Worm (Caenorhabditis elegans) whole organism, young adult: ENCODE measurements around the gene kel-8.

Source experiments
- B0019.2 ChIP-seq: fragments of 200-800 bp; sonication (Bioruptor generic); conservative IDR thresholded peaks from 2 replicates; pipeline ENCODE4 v1.3.6; 2022; ENCODE audit warnings: missing genetic modification reagents, missing genetic modification characterization, missing compliant biosample characterization
- B0035.1 ChIP-seq: sonication (generic microtip); optimal IDR thresholded peaks from 2 replicates; lab custom pipeline; 2016; ENCODE audit warnings: missing genetic modification characterization, mild to moderate bottlenecking, missing compliant biosample characterization, missing genotype, missing genetic modification reagents
- C06A6.2 ChIP-seq: fragments of 200-800 bp; sonication (Bioruptor generic); conservative IDR thresholded peaks from 2 replicates; pipeline ENCODE4 v1.3.6; 2022; ENCODE audit warnings: missing genetic modification characterization, missing compliant biosample characterization
- F22D6.2 ChIP-seq: sonication (generic microtip); optimal IDR thresholded peaks from 2 replicates; lab custom pipeline; 2016; ENCODE audit warnings: mild to moderate bottlenecking, missing genetic modification characterization, missing compliant biosample characterization
- F52B5.7 ChIP-seq: sonication (generic microtip); optimal IDR thresholded peaks from 2 replicates; lab custom pipeline; 2016; ENCODE audit warnings: mild to moderate bottlenecking, missing genetic modification characterization, missing compliant biosample characterization
- F55B11.4 ChIP-seq: sonication (generic microtip); optimal IDR thresholded peaks from 2 replicates; lab custom pipeline; 2016; ENCODE audit warnings: missing compliant biosample characterization, missing genetic modification characterization, borderline replicate concordance; ENCODE audit not compliant: insufficient read depth
- F57C9.4 ChIP-seq: sonication (generic microtip); optimal IDR thresholded peaks from 2 replicates; lab custom pipeline; 2017; ENCODE audit warnings: mild to moderate bottlenecking, missing genetic modification characterization, missing compliant biosample characterization
- K11D2.4 ChIP-seq: fragments of 200-800 bp; sonication (Bioruptor generic); IDR thresholded peaks from 2 replicates; pipeline ENCODE4 v1.3.6; 2022; ENCODE audit warnings: missing genetic modification reagents, missing genetic modification characterization, missing compliant biosample characterization
- K12H6.12 ChIP-seq: fragments of 200-800 bp; sonication (Bioruptor generic); optimal IDR thresholded peaks from 2 replicates; lab custom pipeline; 2018; ENCODE audit warnings: mild to moderate bottlenecking, missing genetic modification characterization, missing compliant biosample characterization
- T07F8.4 ChIP-seq: sonication (generic microtip); optimal IDR thresholded peaks from 2 replicates; lab custom pipeline; 2016; ENCODE audit warnings: mild to moderate bottlenecking, missing genetic modification characterization, moderate library complexity, missing compliant biosample characterization
- T26A5.8 ChIP-seq: sonication (generic microtip); optimal IDR thresholded peaks from 2 replicates; lab custom pipeline; 2016; ENCODE audit warnings: missing genetic modification characterization, missing compliant biosample characterization
- Y56A3A.18 ChIP-seq: fragments of 200-800 bp; sonication (Bioruptor generic); IDR thresholded peaks from 2 replicates; pipeline ENCODE4 v1.3.6; 2022; ENCODE audit warnings: missing genetic modification reagents, missing genetic modification characterization, missing compliant biosample characterization
- Y67H2A.10 ChIP-seq: fragments of 200-800 bp; sonication (Bioruptor generic); conservative IDR thresholded peaks from 2 replicates; pipeline ENCODE4 v1.3.6; 2022; ENCODE audit warnings: missing genetic modification reagents, missing genetic modification characterization, missing compliant biosample characterization
- Y79H2A.3 ChIP-seq: fragments of 200-800 bp; sonication (Bioruptor generic); conservative IDR thresholded peaks from 2 replicates; pipeline ENCODE4 v1.3.6; 2022; ENCODE audit warnings: missing genetic modification reagents, missing genetic modification characterization, missing compliant biosample characterization
- Y95B8A.8 ChIP-seq: fragments of 200-800 bp; sonication (Bioruptor generic); IDR thresholded peaks from 2 replicates; pipeline ENCODE4 v1.3.6; 2022; ENCODE audit warnings: missing genetic modification reagents, missing genetic modification characterization, missing compliant biosample characterization
- aptf-3 ChIP-seq: fragments of 200-800 bp; sonication (Bioruptor generic); IDR thresholded peaks from 2 replicates; pipeline ENCODE4 v1.3.6; 2022; ENCODE audit warnings: missing genetic modification characterization, missing compliant biosample characterization
- attf-3 ChIP-seq: fragments of 200-800 bp; sonication (Bioruptor generic); conservative IDR thresholded peaks from 2 replicates; pipeline ENCODE4 v1.3.6; 2022; ENCODE audit warnings: missing genetic modification reagents, missing genetic modification characterization, missing compliant biosample characterization
- attf-6 ChIP-seq: fragments of 200-800 bp; sonication (Bioruptor generic); IDR thresholded peaks from 2 replicates; pipeline ENCODE4 v1.3.6; 2022; ENCODE audit warnings: missing genetic modification reagents, missing genetic modification characterization, missing compliant biosample characterization
- bed-1 ChIP-seq: fragments of 200-800 bp; sonication (Bioruptor generic); IDR thresholded peaks from 2 replicates; pipeline ENCODE4 v1.3.6; 2022; ENCODE audit warnings: missing genetic modification reagents, missing genetic modification characterization, missing compliant biosample characterization
- bed-2 ChIP-seq: fragments of 200-800 bp; sonication (Bioruptor generic); IDR thresholded peaks from 2 replicates; pipeline ENCODE4 v1.3.6; 2022; ENCODE audit warnings: missing genetic modification reagents, missing genetic modification characterization, missing compliant biosample characterization
- ccch-3 ChIP-seq: fragments of 200-800 bp; sonication (Bioruptor generic); optimal IDR thresholded peaks from 2 replicates; lab custom pipeline; 2018; ENCODE audit warnings: mild to moderate bottlenecking, missing genetic modification characterization, missing compliant biosample characterization
- ceh-27 ChIP-seq: fragments of 200-800 bp; sonication (Bioruptor generic); optimal IDR thresholded peaks from 2 replicates; lab custom pipeline; 2018; ENCODE audit warnings: mild to moderate bottlenecking, missing genetic modification characterization, moderate library complexity, missing compliant biosample characterization
- ceh-40 ChIP-seq: fragments of 200-800 bp; sonication (Bioruptor generic); IDR thresholded peaks from 2 replicates; pipeline ENCODE4 v1.3.6; 2022; ENCODE audit warnings: missing genetic modification characterization, missing compliant biosample characterization
- dox-1 ChIP-seq: fragments of 200-800 bp; sonication (Bioruptor generic); IDR thresholded peaks from 2 replicates; pipeline ENCODE4 v1.3.6; 2022; ENCODE audit warnings: missing genetic modification reagents, missing genetic modification characterization, missing compliant biosample characterization
- dpff-1 ChIP-seq: sonication (generic microtip); optimal IDR thresholded peaks from 2 replicates; lab custom pipeline; 2017; ENCODE audit warnings: mild to moderate bottlenecking, missing genetic modification characterization, missing compliant biosample characterization
- dpl-1 ChIP-seq: fragments of 150-350 bp; optimal IDR thresholded peaks from 2 replicates; lab custom pipeline; 2014; ENCODE audit warnings: missing biosample characterization, missing genetic modification reagents, missing genetic modification characterization
- efl-1 ChIP-seq: fragments of 150-350 bp; optimal IDR thresholded peaks from 2 replicates; lab custom pipeline; 2014; ENCODE audit warnings: missing biosample characterization, missing genetic modification reagents, missing genetic modification characterization
- egrh-3 ChIP-seq: fragments of 200-800 bp; sonication (Bioruptor generic); IDR thresholded peaks from 2 replicates; pipeline ENCODE4 v1.3.6; 2022; ENCODE audit warnings: missing genetic modification reagents, missing genetic modification characterization, missing compliant biosample characterization
- gei-17 ChIP-seq: fragments of 200-800 bp; sonication (Bioruptor generic); optimal IDR thresholded peaks from 2 replicates; lab custom pipeline; 2018; ENCODE audit warnings: mild to moderate bottlenecking, missing genetic modification characterization, missing compliant biosample characterization
- him-1 ChIP-seq: sonication (generic microtip); optimal IDR thresholded peaks from 2 replicates; lab custom pipeline; 2016; ENCODE audit warnings: missing genotype, missing genetic modification reagents, missing genetic modification characterization, missing compliant biosample characterization
- hlh-26 ChIP-seq: fragments of 200-800 bp; sonication (Bioruptor generic); conservative IDR thresholded peaks from 2 replicates; pipeline ENCODE4 v1.3.6; 2022; ENCODE audit warnings: missing genetic modification reagents, missing genetic modification characterization, missing compliant biosample characterization
- hsf-1 ChIP-seq: fragments of 200-800 bp; sonication (Bioruptor generic); IDR thresholded peaks from 2 replicates; pipeline ENCODE4 v1.3.6; 2022; ENCODE audit warnings: missing genetic modification reagents, missing genetic modification characterization, missing compliant biosample characterization
- let-526 ChIP-seq: fragments of 200-800 bp; sonication (Bioruptor generic); IDR thresholded peaks from 2 replicates; pipeline ENCODE4 v1.3.6; 2022; ENCODE audit warnings: missing genetic modification reagents, missing genetic modification characterization, missing compliant biosample characterization
- lin-35 ChIP-seq, 3 experiments: fragments of 150-350 bp in 2 of 3; sonication (generic microtip) in 1 of 3; optimal IDR thresholded peaks; 2 replicates each; lab custom pipeline; 2014 to 2018; ENCODE audit warnings: missing biosample characterization in 3 of 3, missing genetic modification characterization in 3 of 3, missing genetic modification reagents in 3 of 3
- lin-54 ChIP-seq: fragments of 200-800 bp; sonication (Bioruptor generic); optimal IDR thresholded peaks from 2 replicates; lab custom pipeline; 2018; ENCODE audit warnings: mild to moderate bottlenecking, missing genetic modification characterization, missing compliant biosample characterization
- lsl-1 ChIP-seq: fragments of 200-800 bp; sonication (Bioruptor generic); optimal IDR thresholded peaks from 2 replicates; lab custom pipeline; 2018; ENCODE audit warnings: mild to moderate bottlenecking, missing genetic modification characterization, moderate library complexity, missing compliant biosample characterization
- madf-10 ChIP-seq: sonication (generic microtip); optimal IDR thresholded peaks from 2 replicates; lab custom pipeline; 2016; ENCODE audit warnings: mild to moderate bottlenecking, missing genetic modification characterization, missing compliant biosample characterization
- nhr-120 ChIP-seq: fragments of 200-800 bp; sonication (Bioruptor generic); IDR thresholded peaks from 2 replicates; pipeline ENCODE4 v1.3.6; 2022; ENCODE audit warnings: missing genetic modification characterization, missing compliant biosample characterization
- nhr-179 ChIP-seq: sonication (generic microtip); optimal IDR thresholded peaks from 2 replicates; lab custom pipeline; 2016; ENCODE audit warnings: mild to moderate bottlenecking, missing genetic modification characterization, missing compliant biosample characterization
- nhr-90 ChIP-seq: sonication (generic microtip); optimal IDR thresholded peaks from 2 replicates; lab custom pipeline; 2016; ENCODE audit warnings: missing genotype, mild to moderate bottlenecking, missing genetic modification characterization, missing compliant biosample characterization
- pha-4 ChIP-seq: fragments of 150-350 bp; sonication (generic microtip); optimal IDR thresholded peaks from 2 replicates; lab custom pipeline; 2014; ENCODE audit warnings: missing biosample characterization, missing genetic modification reagents, missing genetic modification characterization
- rcor-1 ChIP-seq: fragments of 200-800 bp; sonication (Bioruptor generic); IDR thresholded peaks from 2 replicates; pipeline ENCODE4 v1.3.6; 2022; ENCODE audit warnings: missing genetic modification reagents, missing genetic modification characterization, missing compliant biosample characterization
- sdz-38 ChIP-seq: sonication (generic microtip); optimal IDR thresholded peaks from 2 replicates; lab custom pipeline; 2016; ENCODE audit warnings: missing genotype, missing genetic modification characterization, missing compliant biosample characterization
- snpc-1.1 ChIP-seq: sonication (generic microtip); optimal IDR thresholded peaks from 2 replicates; lab custom pipeline; 2017; ENCODE audit warnings: missing genetic modification characterization, mild to moderate bottlenecking, missing compliant biosample characterization, antibody characterized with exemption, moderate library complexity, missing genotype, missing genetic modification reagents; ENCODE audit not compliant: insufficient read depth
- sptf-2 ChIP-seq: fragments of 200-800 bp; sonication (Bioruptor generic); optimal IDR thresholded peaks from 2 replicates; lab custom pipeline; 2018; ENCODE audit warnings: mild to moderate bottlenecking, missing genetic modification characterization, missing compliant biosample characterization
- tbp1 ChIP-seq: fragments of 200-800 bp; sonication (Bioruptor generic); optimal IDR thresholded peaks from 2 replicates; lab custom pipeline; 2018; ENCODE audit warnings: mild to moderate bottlenecking, missing genetic modification characterization, missing compliant biosample characterization
- unc-62 ChIP-seq: fragments of 150-350 bp; optimal IDR thresholded peaks from 2 replicates; lab custom pipeline; 2014; ENCODE audit warnings: missing biosample characterization, missing genetic modification reagents, missing genetic modification characterization
- ztf-18 ChIP-seq: sonication (generic microtip); optimal IDR thresholded peaks from 2 replicates; lab custom pipeline; 2016; ENCODE audit warnings: missing genotype, mild to moderate bottlenecking, missing genetic modification characterization, missing compliant biosample characterization
- ztf-25 ChIP-seq: fragments of 200-800 bp; sonication (Bioruptor generic); IDR thresholded peaks from 2 replicates; pipeline ENCODE4 v1.3.6; 2022; ENCODE audit warnings: missing genetic modification reagents, missing genetic modification characterization, missing compliant biosample characterization
- ztf-6 ChIP-seq: fragments of 200-800 bp; sonication (Bioruptor generic); IDR thresholded peaks from 2 replicates; pipeline ENCODE4 v1.3.6; 2022; ENCODE audit warnings: missing genetic modification reagents, missing genetic modification characterization, missing compliant biosample characterization

Gene kel-8

ce11 chrV:2638545-2638944, 32.7 kb upstream of the kel-8 start, which contains the start of gene W02H5.19 (continued):
- TF ChIP-seq bed-2 (peak; percentile 93), sptf-2 (GFP tag; lab: Kevin White, UChicago) (no peak), gei-17 (no peak), Y95B8A.8 (GFP tag; lab: Robert Waterston, UW) (no peak), ztf-25 (GFP tag; lab: Robert Waterston, UW) (no peak), F22D6.2 (tag; lab: Kevin White, UChicago) (peak; percentile 41), hlh-26 (GFP tag; lab: Robert Waterston, UW) (no peak), nhr-120 (GFP tag; lab: Robert Waterston, UW) (no peak), F55B11.4 (tag; lab: Kevin White, UChicago) (no peak), Y79H2A.3 (no peak), ccch-3 (GFP tag; lab: Kevin White, UChicago) (no peak), efl-1 (GFP tag; lab: Kevin White, UChicago) (peak; percentile 76), unc-62 (no peak), F52B5.7 (tag; lab: Kevin White, UChicago) (no peak), K12H6.12 (tag; lab: Kevin White, UChicago) (peak; percentile 71), B0019.2 (GFP tag; lab: Robert Waterston, UW) (no peak; the same call in 1 of the 2 replicates), B0035.1 (tag; lab: Kevin White, UChicago) (no peak), dpl-1 (peak; percentile 85), attf-6 (GFP tag; lab: Robert Waterston, UW) (no peak), tbp1 (GFP tag; lab: Kevin White, UChicago) (peak; percentile 38), let-526 (GFP tag; lab: Robert Waterston, UW) (no peak), egrh-3 (0 out of 2 replicates have a peak, but pooled peaks have one; percentile 10), hsf-1 (GFP tag; lab: Robert Waterston, UW) (no peak), attf-3 (0 out of 2 replicates have a peak, but pooled peaks have one; percentile 46), T26A5.8 (tag; lab: Kevin White, UChicago) (no peak), bed-1 (GFP tag; lab: Robert Waterston, UW) (no peak), pha-4 (no peak), dox-1 (GFP tag; lab: Robert Waterston, UW) (peak; percentile 80), ceh-40 (GFP tag; lab: Robert Waterston, UW) (no peak), T07F8.4 (no peak), K11D2.4 (GFP tag; lab: Robert Waterston, UW) (0 out of 2 replicates have a peak, but pooled peaks have one; percentile 22), sdz-38 (tag; lab: Kevin White, UChicago) (no peak), him-1 (tag; lab: Kevin White, UChicago) (peak; percentile 42), Y67H2A.10 (GFP tag; lab: Robert Waterston, UW) (no peak), dpff-1 (tag; lab: Kevin White, UChicago) (no peak), nhr-179 (no peak), lsl-1 (GFP tag; lab: Kevin White, UChicago) (peak; percentile 38), ceh-27 (GFP tag; lab: Kevin White, UChicago) (peak; percentile 85), nhr-90 (tag; lab: Kevin White, UChicago) (no peak), lin-54 (GFP tag; lab: Kevin White, UChicago) (peak; percentile 99), rcor-1 (GFP tag; lab: Robert Waterston, UW) (0 out of 2 replicates have a peak, but pooled peaks have one; percentile 23), aptf-3 (GFP tag; lab: Robert Waterston, UW) (no peak), ztf-6 (no peak), lin-35 (GFP tag; optimal IDR thresholded peaks at IDR 0.05; lab: Kevin White, UChicago) (peak in 2 of 3 experiments; percentile 41 to 94), C06A6.2 (GFP tag; lab: Robert Waterston, UW) (no peak), Y56A3A.18 (no peak), F57C9.4 (tag; lab: Kevin White, UChicago) (no peak), ztf-18 (no peak), madf-10 (tag; lab: Kevin White, UChicago) (peak; percentile 42), snpc-1.1 (tag; lab: Kevin White, UChicago) (no peak)
